Worm (Caenorhabditis elegans): ENCODE data around the gene C47A4.5.

C47A4.5 gene

ce11 chrIV:13703828-13704425 lies 41.6 kb upstream of the C47A4.5 start, which contains the start of gene tlp-1 (continued):
- TF ChIP-seq peb-1 (tag; optimal IDR thresholded peaks at IDR 0.05) (no peak), ztf-1 (GFP tag; conservative IDR thresholded peaks at IDR 0.05) (no peak), lin-13 (GFP tag; optimal IDR thresholded peaks at IDR 0.05) (no peak)

ce11 chrIV:13707894-13708293 lies 37.6 kb upstream of the C47A4.5 start:
- TF ChIP-seq elt-3 (tag; optimal IDR thresholded peaks at IDR 0.05) (no peak), F13H6.1 (tag; optimal IDR thresholded peaks at IDR 0.05) (peak; percentile 40), dmd-4 (tag; optimal IDR thresholded peaks at IDR 0.05) (no peak), crh-2 (tag; optimal IDR thresholded peaks at IDR 0.05) (peak; percentile 64), ama-1 (optimal IDR thresholded peaks at IDR 0.05) (no peak), ceh-16 (tag; optimal IDR thresholded peaks at IDR 0.05) (no peak), sem-4 (tag; optimal IDR thresholded peaks at IDR 0.05) (no peak), peb-1 (tag; optimal IDR thresholded peaks at IDR 0.05) (no peak), C34F6.9 (tag; optimal IDR thresholded peaks at IDR 0.05) (no peak), egl-27 (tag; optimal IDR thresholded peaks at IDR 0.05) (no peak), aly-2 (tag; optimal IDR thresholded peaks at IDR 0.05) (no peak), nhr-237 (tag; optimal IDR thresholded peaks at IDR 0.05) (no peak), alr-1 (tag; optimal IDR thresholded peaks at IDR 0.05) (no peak), nhr-129 (tag; optimal IDR thresholded peaks at IDR 0.05) (peak; percentile 48), unc-55 (GFP tag; optimal IDR thresholded peaks at IDR 0.05) (no peak), ceh-82 (tag; optimal IDR thresholded peaks at IDR 0.05) (no peak), fos-1 (tag; optimal IDR thresholded peaks at IDR 0.05) (peak; percentile 60), sma-3 (GFP tag; optimal IDR thresholded peaks at IDR 0.05) (peak; percentile 8), gmeb-1 (tag; optimal IDR thresholded peaks at IDR 0.05) (peak; percentile 21)

ce11 chrIV:13709069-13709640 lies 36.4 kb upstream of the C47A4.5 start:
- no peak for TF ChIP-seq R02D3.7 (tag; optimal IDR thresholded peaks at IDR 0.05)

- TF ChIP-seq lin-11 (tag; optimal IDR thresholded peaks at IDR 0.05) (no peak), nhr-237 (tag; optimal IDR thresholded peaks at IDR 0.05) (no peak), nhr-6 (tag; optimal IDR thresholded peaks at IDR 0.05) (no peak), blmp-1 (tag; optimal IDR thresholded peaks at IDR 0.05; ENCODE audit: insufficient read depth) (no peak), Y55F3AM.14 (GFP tag; optimal IDR thresholded peaks at IDR 0.05) (no peak), nhr-21 (tag; optimal IDR thresholded peaks at IDR 0.05) (no peak), nhr-10 (tag; optimal IDR thresholded peaks at IDR 0.05) (no peak), zag-1 (tag; optimal IDR thresholded peaks at IDR 0.05) (no peak), mbf-1 (tag; optimal IDR thresholded peaks at IDR 0.05) (no peak), C34F6.9 (tag; optimal IDR thresholded peaks at IDR 0.05) (no peak), peb-1 (tag; optimal IDR thresholded peaks at IDR 0.05) (no peak), unc-39 (tag; optimal IDR thresholded peaks at IDR 0.05) (no peak), lin-39 (tag; optimal IDR thresholded peaks at IDR 0.05) (no peak), nhr-11 (tag; optimal IDR thresholded peaks at IDR 0.05) (no peak), ztf-11 (tag; optimal IDR thresholded peaks at IDR 0.05) (no peak), lsy-2 (tag; optimal IDR thresholded peaks at IDR 0.05) (no peak), nhr-23 (tag; optimal IDR thresholded peaks at IDR 0.05) (no peak), unc-55 (GFP tag; optimal IDR thresholded peaks at IDR 0.05) (no peak), ztf-1 (GFP tag; conservative IDR thresholded peaks at IDR 0.05) (no peak)
Measured at ce11 chrIV:13710367-13710766, 35.1 kb upstream of the C47A4.5 start.

ce11 chrIV:13716279-13716678 lies 29.2 kb upstream of the C47A4.5 start, which contains the start of gene C47A4.1:
Gene C47A4.1 (minus strand): TSS chrIV:13716379.
- TF ChIP-seq crh-2 (tag; optimal IDR thresholded peaks at IDR 0.05) (no peak), F13H6.1 (tag; optimal IDR thresholded peaks at IDR 0.05) (no peak), peb-1 (tag; optimal IDR thresholded peaks at IDR 0.05) (no peak), nhr-23 (tag; optimal IDR thresholded peaks at IDR 0.05) (no peak), blmp-1 (tag; optimal IDR thresholded peaks at IDR 0.05; ENCODE audit: insufficient read depth) (no peak), fos-1 (tag; optimal IDR thresholded peaks at IDR 0.05) (no peak), nhr-129 (tag; optimal IDR thresholded peaks at IDR 0.05) (no peak), nhr-11 (tag; optimal IDR thresholded peaks at IDR 0.05) (no peak), gmeb-1 (tag; optimal IDR thresholded peaks at IDR 0.05) (no peak), elt-3 (tag; optimal IDR thresholded peaks at IDR 0.05) (no peak), ceh-82 (tag; optimal IDR thresholded peaks at IDR 0.05) (no peak)

All from whole organism, L2 larva.